Fruit fly (Drosophila melanogaster) whole organism: ENCODE results near the gene CG8539.

ENCODE experiments used
- CG8478 ChIP-seq: fragments of >200 bp; optimal IDR thresholded peaks from 2 replicates; lab custom pipeline; 2018; ENCODE audit warnings: inconsistent platforms
- Dll ChIP-seq: fragments of >200 bp; optimal IDR thresholded peaks from 2 replicates; lab custom pipeline; 2017
- EcR ChIP-seq, 2 experiments: fragments of >200 bp; optimal IDR thresholded peaks; 2 replicates each; lab custom pipeline; 2017; ENCODE audit warnings: missing biosample characterization in 2 of 2, missing genetic modification characterization in 2 of 2, missing genetic modification reagents in 2 of 2
- pan ChIP-seq: fragments of >200 bp; optimal IDR thresholded peaks from 2 replicates; lab custom pipeline; 2017
- psq ChIP-seq: fragments of >200 bp; optimal IDR thresholded peaks from 2 replicates; lab custom pipeline; 2017
- usp ChIP-seq: fragments of >200 bp; optimal IDR thresholded peaks from 2 replicates; lab custom pipeline; 2017; ENCODE audit warnings: missing biosample characterization, missing genetic modification characterization, mixed read lengths

CG8539 gene

DNA sequence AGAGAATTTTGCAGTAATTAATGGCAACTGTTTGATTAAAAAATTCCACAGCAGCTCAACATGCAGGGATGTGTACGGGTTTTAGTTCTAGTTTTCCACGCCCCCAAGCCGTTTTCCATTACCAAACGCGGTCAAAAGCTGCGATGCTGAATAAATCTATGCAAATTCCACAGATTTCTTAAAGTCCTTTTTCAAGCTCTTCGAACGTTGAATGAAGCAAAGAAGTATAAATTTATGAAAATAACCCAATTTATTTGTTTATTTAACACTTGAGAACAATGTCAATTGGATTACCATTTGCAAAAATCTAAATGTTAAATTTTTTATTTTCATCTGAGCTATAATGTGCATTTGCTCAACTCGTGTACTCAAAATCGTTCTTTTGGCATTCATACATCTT, 33.4 kb downstream of the CG8539 start, which contains the start of the genes CG42660, CG42661 and Tsp66A:
Gene CG42660, plus strand, starts transcription at position 301 of the 400 bp plus-strand sequence.
Gene CG42661, plus strand, starts transcription at position 301 of the 400 bp plus-strand sequence.
Gene Tsp66A, plus strand, starts transcription at position 301 of the 400 bp plus-strand sequence.
- TF ChIP-seq pan (lab: Kevin White, UChicago) (no peak), usp (GFP tag; lab: Kevin White, UChicago) (no peak), EcR (GFP tag; optimal IDR thresholded peaks at IDR 0.05; lab: Kevin White, UChicago) (no peak), CG8478 (lab: Kevin White, UChicago) (no peak), Dll (lab: Kevin White, UChicago) (no peak), psq (no peak)

- no peak for TF ChIP-seq psq
- no peak for TF ChIP-seq EcR (GFP tag; optimal IDR thresholded peaks at IDR 0.05; lab: Kevin White, UChicago)
- no peak for TF ChIP-seq Dll (lab: Kevin White, UChicago)
Measured at dm6 chr3L:7455849-7456248, 42.8 kb downstream of the CG8539 start, which contains the start of gene ppk26. ppk26 (plus strand) TSS chr3L:7456149.

DNA sequence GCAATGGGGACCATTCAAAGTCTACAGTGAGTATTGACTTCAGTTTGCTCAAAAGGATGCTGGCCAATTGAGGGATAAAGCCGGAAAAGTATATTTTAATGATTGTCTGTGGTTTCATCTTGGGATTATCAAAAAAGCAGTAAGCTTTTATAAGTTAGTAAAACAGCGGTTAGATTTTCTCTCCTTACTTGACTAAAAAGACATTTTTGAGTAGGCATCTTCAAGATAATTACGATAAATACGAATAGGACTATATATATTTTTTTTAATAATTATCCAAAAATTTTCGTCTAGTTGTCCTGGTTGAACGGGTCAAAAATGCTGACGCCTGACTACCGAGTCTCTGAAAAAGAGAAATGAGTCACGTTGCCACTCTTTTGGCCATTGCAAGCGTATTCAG, 48.1 kb downstream of the CG8539 start, which contains the start of gene CG33278:
Gene CG33278, plus strand, starts transcription at position 301 of the 400 bp plus-strand sequence.
- TF ChIP-seq usp (GFP tag; lab: Kevin White, UChicago), result no peak
- TF ChIP-seq Dll (lab: Kevin White, UChicago), result no peak
- no peak for TF ChIP-seq psq
- no peak for TF ChIP-seq CG8478 (lab: Kevin White, UChicago)
- no peak for TF ChIP-seq pan (lab: Kevin White, UChicago)
- no peak for TF ChIP-seq EcR (GFP tag; optimal IDR thresholded peaks at IDR 0.05; lab: Kevin White, UChicago)

DNA sequence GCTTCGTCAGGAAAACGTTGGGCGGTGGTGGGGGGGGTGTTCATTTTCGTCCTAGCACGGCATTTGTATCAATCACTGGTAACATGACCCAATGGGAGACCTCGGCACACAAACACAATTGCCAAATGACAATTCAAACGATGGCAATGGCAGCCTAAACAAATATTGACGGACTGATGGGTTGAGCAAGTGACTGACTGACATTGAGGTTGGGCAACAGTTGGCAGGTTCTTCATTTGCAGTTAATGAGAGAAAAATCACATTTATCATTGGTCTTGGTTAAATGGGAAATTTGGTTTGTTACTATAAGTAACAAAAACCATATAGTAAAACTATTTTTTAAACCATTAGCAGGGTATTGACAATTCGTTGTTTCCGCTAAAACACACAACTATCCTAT, 49.5 kb downstream of the CG8539 start:
- no peak for TF ChIP-seq usp (GFP tag; lab: Kevin White, UChicago)
- TF ChIP-seq Dll (lab: Kevin White, UChicago), result no peak
